Worm (Caenorhabditis elegans): ENCODE data around the gene T22D1.17.

The T22D1.17 gene

ce11 chrIV:6880415-6880814 is 25.4 kb upstream of the T22D1.17 start (continued):
- peak; percentile 46 for TF ChIP-seq nhr-102 (tag; optimal IDR thresholded peaks at IDR 0.05)
- TF ChIP-seq lin-13 (GFP tag; optimal IDR thresholded peaks at IDR 0.05), result no peak
- TF ChIP-seq ama-1 (optimal IDR thresholded peaks at IDR 0.05), result no peak
- TF ChIP-seq skn-1 (tag; optimal IDR thresholded peaks at IDR 0.05), result no peak
- peak; percentile 85 for TF ChIP-seq pqm-1 (tag; optimal IDR thresholded peaks at IDR 0.05)
- TF ChIP-seq nhr-28 (tag; optimal IDR thresholded peaks at IDR 0.05), result peak; percentile 61
- TF ChIP-seq aly-2 (tag; optimal IDR thresholded peaks at IDR 0.05), result no peak
- TF ChIP-seq arid-1 (GFP tag; conservative IDR thresholded peaks at IDR 0.05), result no peak
- TF ChIP-seq hlh-11 (tag; optimal IDR thresholded peaks at IDR 0.05), result peak; percentile 80
- peak in 1 of 2 experiments; percentile 18 for TF ChIP-seq mdl-1 (tag; optimal IDR thresholded peaks at IDR 0.05)

DNA sequence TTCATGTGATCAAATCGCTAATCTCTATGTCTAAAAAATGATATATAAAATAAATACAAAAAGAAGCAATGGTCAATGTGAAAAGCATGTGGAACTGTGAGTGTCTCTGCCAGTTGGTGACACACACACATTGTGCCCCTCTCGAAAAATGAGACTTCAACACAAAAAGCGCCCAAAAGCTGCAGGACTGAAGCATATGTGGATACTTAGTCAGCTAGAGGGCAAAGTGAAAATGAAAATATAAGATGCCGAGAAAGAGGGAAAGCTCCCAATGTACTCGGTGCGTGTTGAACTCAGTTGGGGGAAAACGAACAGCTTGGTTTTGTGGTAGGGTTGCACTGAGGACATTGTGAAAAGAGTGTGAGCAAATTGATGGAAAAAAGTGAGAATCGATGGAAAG is 24.6 kb upstream of the T22D1.17 start:
- TF ChIP-seq nhr-10 (tag; optimal IDR thresholded peaks at IDR 0.05), result no peak
- no peak for TF ChIP-seq madf-5 (GFP tag; IDR thresholded peaks at IDR 0.05)
- TF ChIP-seq rbr-2 (tag; optimal IDR thresholded peaks at IDR 0.05), result peak; percentile 66
- peak; percentile 77 for TF ChIP-seq dmd-6 (GFP tag; IDR thresholded peaks at IDR 0.05)
- TF ChIP-seq ceh-32 (tag; optimal IDR thresholded peaks at IDR 0.05; ENCODE audit: poor library complexity), result no peak
- no peak for TF ChIP-seq daf-12 (tag; optimal IDR thresholded peaks at IDR 0.05)
- peak in 1 of 2 experiments; percentile 54 for TF ChIP-seq daf-16 (GFP tag; optimal IDR thresholded peaks at IDR 0.05)
- no peak for TF ChIP-seq daf-16 (tag; optimal IDR thresholded peaks at IDR 0.05)
- no peak for TF ChIP-seq unc-130 (GFP tag; optimal IDR thresholded peaks at IDR 0.05)
- no peak for TF ChIP-seq fos-1 (tag; optimal IDR thresholded peaks at IDR 0.05)
- peak; percentile 55 for TF ChIP-seq F37D6.2 (tag; optimal IDR thresholded peaks at IDR 0.05)
- peak; percentile 98 for TF ChIP-seq nhr-48 (tag; optimal IDR thresholded peaks at IDR 0.05)
- peak; percentile 48; the same call in 1 of the 2 replicates for TF ChIP-seq hmg-1.1 (GFP tag; IDR thresholded peaks at IDR 0.05)
- TF ChIP-seq dpl-1 (GFP tag; optimal IDR thresholded peaks at IDR 0.05), result no peak
- no peak for TF ChIP-seq lin-13 (GFP tag; optimal IDR thresholded peaks at IDR 0.05)
- TF ChIP-seq fkh-10 (GFP tag; optimal IDR thresholded peaks at IDR 0.05), result peak; percentile 14
- peak; percentile 49 to 73 for TF ChIP-seq lsy-2 (tag; optimal IDR thresholded peaks at IDR 0.05)
- peak; percentile 55 for TF ChIP-seq nhr-11 (tag; optimal IDR thresholded peaks at IDR 0.05)
- no peak for TF ChIP-seq lir-3 (tag; optimal IDR thresholded peaks at IDR 0.05)
- TF ChIP-seq vab-7 (GFP tag; IDR thresholded peaks at IDR 0.05), result no peak
- TF ChIP-seq F10B5.3 (tag; optimal IDR thresholded peaks at IDR 0.05), result no peak
- TF ChIP-seq pha-4 (GFP tag; IDR thresholded peaks at IDR 0.05), result peak; percentile 7; the same call in 1 of the 2 replicates
- peak; percentile 38 for TF ChIP-seq pha-4 (tag; optimal IDR thresholded peaks at IDR 0.05)
- no peak for TF ChIP-seq T26A8.4 (GFP tag; IDR thresholded peaks at IDR 0.05)
- TF ChIP-seq ceh-44 (GFP tag; IDR thresholded peaks at IDR 0.05), result no peak
- TF ChIP-seq nhr-77 (tag; optimal IDR thresholded peaks at IDR 0.05), result no peak
- peak; percentile 12 for TF ChIP-seq dve-1 (tag; optimal IDR thresholded peaks at IDR 0.05; ENCODE audit: insufficient read depth)
- TF ChIP-seq ZK546.5 (tag; optimal IDR thresholded peaks at IDR 0.05), result no peak
- TF ChIP-seq dmd-9 (GFP tag; IDR thresholded peaks at IDR 0.05), result no peak
- no peak for TF ChIP-seq T20F7.1 (GFP tag; optimal IDR thresholded peaks at IDR 0.05)
- TF ChIP-seq ctbp-1 (GFP tag; IDR thresholded peaks at IDR 0.05), result peak; percentile 36; the same call in 1 of the 2 replicates
- TF ChIP-seq ceh-28 (tag; optimal IDR thresholded peaks at IDR 0.05), result no peak
- TF ChIP-seq jun-1 (tag; optimal IDR thresholded peaks at IDR 0.05), result no peak
- peak; percentile 85 for TF ChIP-seq mxl-2 (GFP tag; conservative IDR thresholded peaks at IDR 0.05)
- TF ChIP-seq attf-4 (tag; optimal IDR thresholded peaks at IDR 0.05), result no peak
- TF ChIP-seq madf-9 (GFP tag; conservative IDR thresholded peaks at IDR 0.05), result 0 out of 2 replicates have a peak, but pooled peaks have one; percentile 11
- 0 out of 2 replicates have a peak, but pooled peaks have one; percentile 10 for TF ChIP-seq lin-38 (GFP tag; IDR thresholded peaks at IDR 0.05)
- TF ChIP-seq mdl-1 (tag; optimal IDR thresholded peaks at IDR 0.05), result peak in 1 of 2 experiments; percentile 53
- peak; percentile 47 for TF ChIP-seq nhr-28 (tag; optimal IDR thresholded peaks at IDR 0.05)
- no peak for TF ChIP-seq skn-1 (tag; optimal IDR thresholded peaks at IDR 0.05)
- TF ChIP-seq mep-1 (tag; optimal IDR thresholded peaks at IDR 0.05), result peak; percentile 69
- TF ChIP-seq dmd-8 (GFP tag; IDR thresholded peaks at IDR 0.05), result no peak
- TF ChIP-seq nhr-111 (GFP tag; optimal IDR thresholded peaks at IDR 0.05), result no peak
- TF ChIP-seq hif-1 (tag; optimal IDR thresholded peaks at IDR 0.05), result peak in 1 of 2 experiments; percentile 60
